Worm (Caenorhabditis elegans) whole organism, young adult: ENCODE measurements around the gene pcrg-1.

Source experiments
- B0019.2 ChIP-seq: fragments of 200-800 bp; sonication (Bioruptor generic); conservative IDR thresholded peaks from 2 replicates; pipeline ENCODE4 v1.3.6; 2022; ENCODE audit warnings: missing genetic modification reagents, missing genetic modification characterization, missing compliant biosample characterization
- B0035.1 ChIP-seq: sonication (generic microtip); optimal IDR thresholded peaks from 2 replicates; lab custom pipeline; 2016; ENCODE audit warnings: missing genetic modification characterization, mild to moderate bottlenecking, missing compliant biosample characterization, missing genotype, missing genetic modification reagents
- F10E7.11 ChIP-seq: sonication (generic microtip); optimal IDR thresholded peaks from 2 replicates; lab custom pipeline; 2017; ENCODE audit warnings: mild to moderate bottlenecking, missing genetic modification characterization, moderate library complexity, missing compliant biosample characterization
- F52B5.7 ChIP-seq: sonication (generic microtip); optimal IDR thresholded peaks from 2 replicates; lab custom pipeline; 2016; ENCODE audit warnings: mild to moderate bottlenecking, missing genetic modification characterization, missing compliant biosample characterization
- T26A5.8 ChIP-seq: sonication (generic microtip); optimal IDR thresholded peaks from 2 replicates; lab custom pipeline; 2016; ENCODE audit warnings: missing genetic modification characterization, missing compliant biosample characterization
- Y53F4B.3 ChIP-seq: fragments of 200-800 bp; sonication (Bioruptor generic); IDR thresholded peaks from 2 replicates; pipeline ENCODE4 v1.3.6; 2022; ENCODE audit warnings: missing genetic modification reagents, missing genetic modification characterization, missing compliant biosample characterization
- Y67H2A.10 ChIP-seq: fragments of 200-800 bp; sonication (Bioruptor generic); conservative IDR thresholded peaks from 2 replicates; pipeline ENCODE4 v1.3.6; 2022; ENCODE audit warnings: missing genetic modification reagents, missing genetic modification characterization, missing compliant biosample characterization
- ZK185.1 ChIP-seq: sonication (generic microtip); optimal IDR thresholded peaks from 2 replicates; lab custom pipeline; 2016; ENCODE audit warnings: mild to moderate bottlenecking, missing genetic modification characterization, missing compliant biosample characterization; ENCODE audit not compliant: poor library complexity, severe bottlenecking
- attf-5 ChIP-seq: fragments of 200-800 bp; sonication (Bioruptor generic); optimal IDR thresholded peaks from 2 replicates; lab custom pipeline; 2018; ENCODE audit warnings: mild to moderate bottlenecking, missing genetic modification characterization, missing compliant biosample characterization
- ceh-40 ChIP-seq: fragments of 200-800 bp; sonication (Bioruptor generic); IDR thresholded peaks from 2 replicates; pipeline ENCODE4 v1.3.6; 2022; ENCODE audit warnings: missing genetic modification characterization, missing compliant biosample characterization
- dox-1 ChIP-seq: fragments of 200-800 bp; sonication (Bioruptor generic); IDR thresholded peaks from 2 replicates; pipeline ENCODE4 v1.3.6; 2022; ENCODE audit warnings: missing genetic modification reagents, missing genetic modification characterization, missing compliant biosample characterization
- dpff-1 ChIP-seq: sonication (generic microtip); optimal IDR thresholded peaks from 2 replicates; lab custom pipeline; 2017; ENCODE audit warnings: mild to moderate bottlenecking, missing genetic modification characterization, missing compliant biosample characterization
- fkh-3 ChIP-seq: sonication (generic microtip); optimal IDR thresholded peaks from 2 replicates; lab custom pipeline; 2016; ENCODE audit warnings: mild to moderate bottlenecking, missing genetic modification characterization, missing compliant biosample characterization
- let-607 ChIP-seq, 2 experiments: fragments of 200-800 bp in 1 of 2; sonication (Bioruptor generic) in 1 of 2; sonication (generic microtip) in 1 of 2; optimal IDR thresholded peaks; 2 replicates each; lab custom pipeline; 2016 to 2018; ENCODE audit warnings: mild to moderate bottlenecking in 2 of 2, missing compliant biosample characterization in 2 of 2, missing genetic modification characterization in 2 of 2, moderate library complexity in 2 of 2, missing genotype in 1 of 2
- lin-35 ChIP-seq, 3 experiments: fragments of 150-350 bp in 2 of 3; sonication (generic microtip) in 1 of 3; optimal IDR thresholded peaks; 2 replicates each; lab custom pipeline; 2014 to 2018; ENCODE audit warnings: missing biosample characterization in 3 of 3, missing genetic modification characterization in 3 of 3, missing genetic modification reagents in 3 of 3
- lin-54 ChIP-seq: fragments of 200-800 bp; sonication (Bioruptor generic); optimal IDR thresholded peaks from 2 replicates; lab custom pipeline; 2018; ENCODE audit warnings: mild to moderate bottlenecking, missing genetic modification characterization, missing compliant biosample characterization
- lir-1 ChIP-seq: fragments of 200-800 bp; sonication (Bioruptor generic); conservative IDR thresholded peaks from 2 replicates; pipeline ENCODE4 v1.3.6; 2022; ENCODE audit warnings: missing genetic modification reagents, missing genetic modification characterization, missing compliant biosample characterization
- lsl-1 ChIP-seq: fragments of 200-800 bp; sonication (Bioruptor generic); optimal IDR thresholded peaks from 2 replicates; lab custom pipeline; 2018; ENCODE audit warnings: mild to moderate bottlenecking, missing genetic modification characterization, moderate library complexity, missing compliant biosample characterization
- mcd-1 ChIP-seq: fragments of 200-800 bp; sonication (Bioruptor generic); IDR thresholded peaks from 2 replicates; pipeline ENCODE4 v1.3.6; 2022; ENCODE audit warnings: missing genetic modification reagents, missing genetic modification characterization, missing compliant biosample characterization
- mel-28 ChIP-seq: sonication (generic microtip); optimal IDR thresholded peaks from 2 replicates; lab custom pipeline; 2016; ENCODE audit warnings: borderline replicate concordance, mild to moderate bottlenecking, missing genetic modification characterization, missing compliant biosample characterization
- mes-4 ChIP-seq: sonication (generic microtip); optimal IDR thresholded peaks from 2 replicates; lab custom pipeline; 2016; ENCODE audit warnings: missing genotype, missing genetic modification characterization, missing compliant biosample characterization
- nfyb-1 ChIP-seq: fragments of 200-800 bp; sonication (Bioruptor generic); IDR thresholded peaks from 2 replicates; pipeline ENCODE4 v1.3.6; 2022; ENCODE audit warnings: missing genetic modification reagents, missing genetic modification characterization, missing compliant biosample characterization
- nhr-179 ChIP-seq: sonication (generic microtip); optimal IDR thresholded peaks from 2 replicates; lab custom pipeline; 2016; ENCODE audit warnings: mild to moderate bottlenecking, missing genetic modification characterization, missing compliant biosample characterization
- nhr-27 ChIP-seq: fragments of 200-800 bp; sonication (Bioruptor generic); optimal IDR thresholded peaks from 2 replicates; lab custom pipeline; 2018; ENCODE audit warnings: mild to moderate bottlenecking, missing genetic modification characterization, moderate library complexity, missing compliant biosample characterization
- nhr-80 ChIP-seq: sonication (generic microtip); optimal IDR thresholded peaks from 2 replicates; lab custom pipeline; 2016; ENCODE audit warnings: missing genetic modification characterization, missing compliant biosample characterization
- nhr-90 ChIP-seq: sonication (generic microtip); optimal IDR thresholded peaks from 2 replicates; lab custom pipeline; 2016; ENCODE audit warnings: missing genotype, mild to moderate bottlenecking, missing genetic modification characterization, missing compliant biosample characterization
- pbrm-1 ChIP-seq: fragments of 200-800 bp; sonication (Bioruptor generic); IDR thresholded peaks from 2 replicates; pipeline ENCODE4 v1.3.6; 2022; ENCODE audit warnings: missing genetic modification reagents, missing genetic modification characterization, missing compliant biosample characterization
- snpc-4 ChIP-seq, 5 experiments: fragments of 150-350 bp in 1 of 5; sonication (generic microtip) in 4 of 5; optimal IDR thresholded peaks; 2 replicates each; lab custom pipeline; 2014 to 2018; ENCODE audit warnings: missing genetic modification characterization in 5 of 5, missing biosample characterization in 3 of 5, antibody characterized with exemption in 2 of 5, mild to moderate bottlenecking in 2 of 5, missing compliant biosample characterization in 2 of 5, missing genotype in 2 of 5, moderate library complexity in 2 of 5, missing genetic modification reagents in 1 of 5
- tbp1 ChIP-seq: fragments of 200-800 bp; sonication (Bioruptor generic); optimal IDR thresholded peaks from 2 replicates; lab custom pipeline; 2018; ENCODE audit warnings: mild to moderate bottlenecking, missing genetic modification characterization, missing compliant biosample characterization
- unc-130 ChIP-seq: sonication (generic microtip); optimal IDR thresholded peaks from 2 replicates; lab custom pipeline; 2016; ENCODE audit warnings: missing genetic modification reagents, missing genetic modification characterization, missing compliant biosample characterization
- xnd-1 ChIP-seq: sonication (generic microtip); optimal IDR thresholded peaks from 2 replicates; lab custom pipeline; 2016; ENCODE audit warnings: missing genotype, missing genetic modification reagents, missing genetic modification characterization, missing compliant biosample characterization
- zfh-2 ChIP-seq: fragments of 200-800 bp; sonication (Bioruptor generic); conservative IDR thresholded peaks from 2 replicates; pipeline ENCODE4 v1.3.6; 2022; ENCODE audit warnings: missing genetic modification reagents, missing genetic modification characterization, missing compliant biosample characterization
- ztf-22 ChIP-seq: fragments of 200-800 bp; sonication (Bioruptor generic); optimal IDR thresholded peaks from 2 replicates; lab custom pipeline; 2018; ENCODE audit warnings: mild to moderate bottlenecking, missing genetic modification characterization, moderate library complexity, missing compliant biosample characterization
- ztf-6 ChIP-seq: fragments of 200-800 bp; sonication (Bioruptor generic); IDR thresholded peaks from 2 replicates; pipeline ENCODE4 v1.3.6; 2022; ENCODE audit warnings: missing genetic modification reagents, missing genetic modification characterization, missing compliant biosample characterization

Gene pcrg-1

ce11 chrII:7238791-7239190 is 38.4 kb downstream of the pcrg-1 start:
- TF ChIP-seq nhr-27 (tag; lab: Kevin White, UChicago) (no peak), let-607 (tag; optimal IDR thresholded peaks at IDR 0.05; lab: Kevin White, UChicago) (no peak), snpc-4 (GFP tag; optimal IDR thresholded peaks at IDR 0.05; lab: Kevin White, UChicago) (no peak), snpc-4 (tag; optimal IDR thresholded peaks at IDR 0.05; lab: Kevin White, UChicago) (no peak), fkh-3 (no peak), ztf-22 (no peak), mes-4 (no peak), Y53F4B.3 (no peak), lin-35 (GFP tag; optimal IDR thresholded peaks at IDR 0.05; lab: Kevin White, UChicago) (no peak), ceh-40 (GFP tag; lab: Robert Waterston, UW) (no peak), B0035.1 (no peak), mel-28 (no peak), nhr-179 (tag; lab: Kevin White, UChicago) (no peak), tbp1 (no peak), dpff-1 (tag; lab: Kevin White, UChicago) (no peak), B0019.2 (no peak)

ce11 chrII:7239705-7240104 is 39.4 kb downstream of the pcrg-1 start:
- TF ChIP-seq T26A5.8 (tag; lab: Kevin White, UChicago) (no peak), dox-1 (GFP tag; lab: Robert Waterston, UW) (no peak), lir-1 (GFP tag; lab: Robert Waterston, UW) (no peak), mes-4 (no peak), let-607 (tag; optimal IDR thresholded peaks at IDR 0.05; lab: Kevin White, UChicago) (no peak), ztf-6 (GFP tag; lab: Robert Waterston, UW) (no peak), ZK185.1 (tag; lab: Kevin White, UChicago) (no peak), attf-5 (GFP tag; lab: Kevin White, UChicago) (no peak), nhr-90 (tag; lab: Kevin White, UChicago) (no peak), Y67H2A.10 (GFP tag; lab: Robert Waterston, UW) (no peak), pbrm-1 (no peak), nhr-80 (tag; lab: Kevin White, UChicago) (no peak), lsl-1 (GFP tag; lab: Kevin White, UChicago) (no peak), xnd-1 (tag; lab: Kevin White, UChicago) (no peak), lin-54 (GFP tag; lab: Kevin White, UChicago) (no peak)

ce11 chrII:7242754-7243153 is 42.4 kb downstream of the pcrg-1 start:
- TF ChIP-seq unc-130, result no peak
- TF ChIP-seq nhr-80 (tag; lab: Kevin White, UChicago), result peak; percentile 7

DNA sequence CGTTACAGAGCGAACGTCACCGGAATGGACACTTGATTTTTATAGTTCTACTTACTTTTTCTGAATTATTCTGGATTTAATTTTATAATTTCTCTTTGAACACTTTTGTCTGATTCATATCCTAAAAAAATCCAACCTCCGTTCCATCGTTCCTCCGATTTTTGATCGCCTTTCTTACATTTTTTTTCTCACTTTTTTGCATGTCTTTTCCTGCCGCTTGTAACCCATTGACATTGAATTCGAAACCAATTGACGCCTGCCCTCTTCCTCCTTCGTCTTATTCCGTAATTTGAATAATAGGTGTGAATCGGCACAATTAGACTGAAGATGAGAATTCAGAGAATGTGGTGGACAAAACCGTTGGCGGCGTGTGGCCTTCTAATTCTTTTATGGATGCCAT is 45.2 kb downstream of the pcrg-1 start, which contains the start of gene skpo-3:
skpo-3 (plus strand) TSS at position 301 of the 400 bp plus-strand sequence.
- no peak for TF ChIP-seq B0019.2
- TF ChIP-seq F52B5.7 (tag; lab: Kevin White, UChicago), result no peak
- no peak for TF ChIP-seq F10E7.11 (tag; lab: Kevin White, UChicago)
- TF ChIP-seq zfh-2 (GFP tag; lab: Robert Waterston, UW), result no peak
- TF ChIP-seq mel-28, result no peak
- TF ChIP-seq ZK185.1 (tag; lab: Kevin White, UChicago), result no peak
- TF ChIP-seq nfyb-1 (GFP tag; lab: Robert Waterston, UW), result no peak
- no peak for TF ChIP-seq mcd-1 (GFP tag; lab: Robert Waterston, UW)
